Worm (Caenorhabditis elegans): ENCODE measurements around the gene krr-1.

The krr-1 gene

DNA sequence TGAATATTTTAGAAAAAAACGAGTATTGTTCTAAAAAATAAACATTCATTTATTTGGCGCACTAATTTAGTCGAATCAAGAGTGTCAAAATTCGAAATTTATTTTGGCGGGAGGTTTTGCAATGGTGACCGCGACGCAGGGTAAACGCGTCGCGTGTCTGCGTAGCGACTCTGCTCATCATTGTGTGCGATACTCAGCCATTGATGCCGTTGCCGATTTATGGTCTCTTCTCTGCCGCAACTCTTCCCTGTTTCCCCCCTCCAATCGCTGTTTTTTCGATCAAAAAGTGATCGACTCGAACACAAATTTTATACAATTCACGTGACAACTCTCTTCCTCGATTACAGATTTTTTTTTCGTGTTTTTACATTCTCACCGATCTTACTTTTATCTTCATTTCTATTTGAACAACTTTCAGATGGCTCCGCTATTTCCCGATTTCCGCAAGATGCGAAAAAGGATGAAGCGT, 34.5 kb upstream of the krr-1 start, which contains the start of gene F09G2.2 (continued):
- peak; percentile 94 for TF ChIP-seq lin-13 (GFP tag; optimal IDR thresholded peaks at IDR 0.05)
- TF ChIP-seq zag-1 (tag; optimal IDR thresholded peaks at IDR 0.05), result peak; percentile 47
- TF ChIP-seq egl-27 (tag; optimal IDR thresholded peaks at IDR 0.05), result peak; percentile 78

DNA sequence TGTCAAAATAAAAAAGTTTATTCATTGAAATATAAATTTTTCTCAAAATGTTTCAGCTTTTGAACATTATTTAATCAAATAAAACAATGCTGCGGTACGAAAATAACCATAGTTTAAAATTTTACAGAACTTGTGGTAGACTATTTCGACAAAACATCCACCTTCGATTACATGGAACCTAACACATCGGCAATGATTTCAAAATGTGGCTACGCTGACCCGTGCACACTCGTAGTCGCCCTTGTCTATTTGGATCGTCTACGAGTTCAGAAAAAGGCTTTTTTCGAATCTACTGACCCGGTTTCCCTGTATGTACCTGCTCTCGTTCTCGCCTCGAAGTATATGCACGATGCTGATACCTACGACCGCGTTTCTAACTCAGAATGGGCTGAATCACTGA, 34.0 kb upstream of the krr-1 start:
- no peak for TF ChIP-seq unc-62 (GFP tag; optimal IDR thresholded peaks at IDR 0.05)
- TF ChIP-seq C34F6.9 (tag; optimal IDR thresholded peaks at IDR 0.05), result no peak
- no peak for TF ChIP-seq skn-1 (tag; optimal IDR thresholded peaks at IDR 0.05)
- no peak for TF ChIP-seq mdl-1 (tag; optimal IDR thresholded peaks at IDR 0.05)
- no peak for TF ChIP-seq crh-2 (tag; optimal IDR thresholded peaks at IDR 0.05)
- TF ChIP-seq sem-4 (tag; optimal IDR thresholded peaks at IDR 0.05), result no peak
- TF ChIP-seq nhr-77 (tag; optimal IDR thresholded peaks at IDR 0.05), result no peak
- no peak for TF ChIP-seq alr-1 (tag; optimal IDR thresholded peaks at IDR 0.05)
- no peak for TF ChIP-seq ceh-82 (tag; optimal IDR thresholded peaks at IDR 0.05)
- no peak for TF ChIP-seq elt-3 (tag; optimal IDR thresholded peaks at IDR 0.05)
- TF ChIP-seq nhr-11 (tag; optimal IDR thresholded peaks at IDR 0.05), result no peak
- no peak for TF ChIP-seq snpc-4 (tag; optimal IDR thresholded peaks at IDR 0.05)
- no peak for TF ChIP-seq ztf-4 (tag; optimal IDR thresholded peaks at IDR 0.05)
- TF ChIP-seq ama-1 (optimal IDR thresholded peaks at IDR 0.05), result no peak
- no peak for TF ChIP-seq zag-1 (tag; optimal IDR thresholded peaks at IDR 0.05)
- TF ChIP-seq egl-27 (tag; optimal IDR thresholded peaks at IDR 0.05), result no peak
- no peak for TF ChIP-seq lin-11 (tag; optimal IDR thresholded peaks at IDR 0.05)
- no peak for TF ChIP-seq nhr-6 (tag; optimal IDR thresholded peaks at IDR 0.05)

DNA sequence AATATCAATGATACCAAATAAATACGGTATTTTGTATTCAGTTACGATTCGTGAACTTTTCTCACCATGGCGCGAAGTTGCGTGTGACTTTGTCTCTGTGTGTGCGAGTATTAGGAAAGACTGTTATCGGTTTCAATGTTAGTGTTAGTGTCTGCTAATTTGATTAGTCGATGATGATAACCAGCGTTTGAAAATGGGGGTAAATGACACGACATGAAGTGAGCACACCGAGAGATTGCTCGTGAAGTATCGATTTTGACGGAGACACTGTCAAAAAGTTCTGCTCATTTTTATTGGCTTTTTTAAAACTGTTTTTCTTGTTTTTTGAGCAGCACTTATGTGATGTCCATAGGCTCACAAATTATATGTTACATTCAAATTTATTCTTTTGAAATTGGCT, 32.6 kb upstream of the krr-1 start:
- TF ChIP-seq lin-13 (GFP tag; optimal IDR thresholded peaks at IDR 0.05), result no peak
- no peak for TF ChIP-seq ceh-16 (tag; optimal IDR thresholded peaks at IDR 0.05)
- TF ChIP-seq nhr-77 (tag; optimal IDR thresholded peaks at IDR 0.05), result no peak
- TF ChIP-seq unc-55 (GFP tag; optimal IDR thresholded peaks at IDR 0.05), result no peak
- TF ChIP-seq ZK546.5 (tag; optimal IDR thresholded peaks at IDR 0.05), result no peak
- TF ChIP-seq lin-39 (tag; optimal IDR thresholded peaks at IDR 0.05), result no peak
- no peak for TF ChIP-seq R02D3.7 (tag; optimal IDR thresholded peaks at IDR 0.05)
- no peak for TF ChIP-seq snpc-4 (tag; optimal IDR thresholded peaks at IDR 0.05)
- no peak for TF ChIP-seq nhr-237 (tag; optimal IDR thresholded peaks at IDR 0.05)
- TF ChIP-seq nhr-6 (tag; optimal IDR thresholded peaks at IDR 0.05), result no peak
- no peak for TF ChIP-seq nhr-21 (tag; optimal IDR thresholded peaks at IDR 0.05)
- TF ChIP-seq skn-1 (tag; optimal IDR thresholded peaks at IDR 0.05), result no peak
- TF ChIP-seq mbf-1 (tag; optimal IDR thresholded peaks at IDR 0.05), result no peak
- no peak for TF ChIP-seq elt-1 (tag; optimal IDR thresholded peaks at IDR 0.05)
- peak; percentile 83 for TF ChIP-seq fos-1 (tag; optimal IDR thresholded peaks at IDR 0.05)
- peak; percentile 65 for TF ChIP-seq ama-1 (optimal IDR thresholded peaks at IDR 0.05)
- no peak for TF ChIP-seq mdl-1 (tag; optimal IDR thresholded peaks at IDR 0.05)
- TF ChIP-seq sma-9 (GFP tag; optimal IDR thresholded peaks at IDR 0.05), result peak; percentile 14
- no peak for TF ChIP-seq sma-9 (tag; optimal IDR thresholded peaks at IDR 0.05)
- TF ChIP-seq blmp-1 (tag; optimal IDR thresholded peaks at IDR 0.05; ENCODE audit: insufficient read depth), result no peak
- no peak for TF ChIP-seq lin-11 (tag; optimal IDR thresholded peaks at IDR 0.05)
- no peak for TF ChIP-seq unc-39 (tag; optimal IDR thresholded peaks at IDR 0.05)
- TF ChIP-seq ceh-82 (tag; optimal IDR thresholded peaks at IDR 0.05), result no peak
- TF ChIP-seq sma-3 (GFP tag; optimal IDR thresholded peaks at IDR 0.05), result peak; percentile 6
- no peak for TF ChIP-seq aly-2 (tag; optimal IDR thresholded peaks at IDR 0.05)
- peak; percentile 4 for TF ChIP-seq gmeb-1 (tag; optimal IDR thresholded peaks at IDR 0.05)
- no peak for TF ChIP-seq nhr-10 (tag; optimal IDR thresholded peaks at IDR 0.05)
- no peak for TF ChIP-seq nhr-23 (tag; optimal IDR thresholded peaks at IDR 0.05)
- peak; percentile 20 for TF ChIP-seq F13H6.1 (tag; optimal IDR thresholded peaks at IDR 0.05)
- peak; percentile 18 for TF ChIP-seq nhr-129 (tag; optimal IDR thresholded peaks at IDR 0.05)
- TF ChIP-seq ztf-1 (GFP tag; conservative IDR thresholded peaks at IDR 0.05), result no peak
- no peak for TF ChIP-seq alr-1 (tag; optimal IDR thresholded peaks at IDR 0.05)
- TF ChIP-seq ztf-11 (tag; optimal IDR thresholded peaks at IDR 0.05), result no peak
- TF ChIP-seq crh-2 (tag; optimal IDR thresholded peaks at IDR 0.05), result peak; percentile 67
- no peak for TF ChIP-seq dmd-4 (tag; optimal IDR thresholded peaks at IDR 0.05)
- no peak for TF ChIP-seq sem-4 (tag; optimal IDR thresholded peaks at IDR 0.05)
- TF ChIP-seq C34F6.9 (tag; optimal IDR thresholded peaks at IDR 0.05), result no peak
- no peak for TF ChIP-seq zag-1 (tag; optimal IDR thresholded peaks at IDR 0.05)
- TF ChIP-seq nhr-25 (tag; optimal IDR thresholded peaks at IDR 0.05), result no peak
- no peak for TF ChIP-seq peb-1 (tag; optimal IDR thresholded peaks at IDR 0.05)
- no peak for TF ChIP-seq egl-27 (tag; optimal IDR thresholded peaks at IDR 0.05)
- no peak for TF ChIP-seq mab-5 (tag; optimal IDR thresholded peaks at IDR 0.05)
- no peak for TF ChIP-seq ztf-4 (tag; optimal IDR thresholded peaks at IDR 0.05)
- TF ChIP-seq nhr-12 (tag; optimal IDR thresholded peaks at IDR 0.05), result no peak

Measured in whole organism, L2 larva.